Worm (Caenorhabditis elegans) whole organism, young adult: Measurements from ENCODE around the gene elt-2.

Experiments
- B0035.1 ChIP-seq: sonication (generic microtip); optimal IDR thresholded peaks from 2 replicates; lab custom pipeline; 2016; ENCODE audit warnings: missing genetic modification characterization, mild to moderate bottlenecking, missing compliant biosample characterization, missing genotype, missing genetic modification reagents
- B0336.3 ChIP-seq: fragments of 200-800 bp; sonication (Bioruptor generic); IDR thresholded peaks from 2 replicates; pipeline ENCODE4 v1.3.6; 2022; ENCODE audit warnings: missing genetic modification characterization, missing compliant biosample characterization
- D2030.7 ChIP-seq: fragments of 200-800 bp; sonication (Bioruptor generic); IDR thresholded peaks from 2 replicates; pipeline ENCODE4 v1.3.6; 2022; ENCODE audit warnings: missing genetic modification reagents, missing genetic modification characterization, missing compliant biosample characterization
- F37B4.10 ChIP-seq: fragments of 200-800 bp; sonication (Bioruptor generic); IDR thresholded peaks from 2 replicates; pipeline ENCODE4 v1.3.6; 2022; ENCODE audit warnings: missing genetic modification characterization, missing compliant biosample characterization
- T26A5.8 ChIP-seq: sonication (generic microtip); optimal IDR thresholded peaks from 2 replicates; lab custom pipeline; 2016; ENCODE audit warnings: missing genetic modification characterization, missing compliant biosample characterization
- Y56A3A.18 ChIP-seq: fragments of 200-800 bp; sonication (Bioruptor generic); IDR thresholded peaks from 2 replicates; pipeline ENCODE4 v1.3.6; 2022; ENCODE audit warnings: missing genetic modification reagents, missing genetic modification characterization, missing compliant biosample characterization
- Y79H2A.3 ChIP-seq: fragments of 200-800 bp; sonication (Bioruptor generic); conservative IDR thresholded peaks from 2 replicates; pipeline ENCODE4 v1.3.6; 2022; ENCODE audit warnings: missing genetic modification reagents, missing genetic modification characterization, missing compliant biosample characterization
- Y95B8A.8 ChIP-seq: fragments of 200-800 bp; sonication (Bioruptor generic); IDR thresholded peaks from 2 replicates; pipeline ENCODE4 v1.3.6; 2022; ENCODE audit warnings: missing genetic modification reagents, missing genetic modification characterization, missing compliant biosample characterization
- ZK185.1 ChIP-seq: sonication (generic microtip); optimal IDR thresholded peaks from 2 replicates; lab custom pipeline; 2016; ENCODE audit warnings: mild to moderate bottlenecking, missing genetic modification characterization, missing compliant biosample characterization; ENCODE audit not compliant: poor library complexity, severe bottlenecking
- ama-1 ChIP-seq, 3 experiments: fragments of 150-350 bp in 1 of 3; sonication (generic microtip) in 2 of 3; optimal IDR thresholded peaks; 2 replicates each; lab custom pipeline; 2014 to 2018; ENCODE audit warnings: missing biosample characterization in 2 of 3, missing genetic modification characterization in 2 of 3, missing genetic modification reagents in 2 of 3
- atf-7 ChIP-seq: sonication (generic microtip); optimal IDR thresholded peaks from 2 replicates; lab custom pipeline; 2017; ENCODE audit warnings: mild to moderate bottlenecking, missing genetic modification characterization, missing compliant biosample characterization
- cebp-1 ChIP-seq, 2 experiments: fragments of 200-800 bp in 1 of 2; sonication (Bioruptor generic) in 1 of 2; sonication (generic microtip) in 1 of 2; IDR thresholded peaks in 1 of 2; optimal IDR thresholded peaks in 1 of 2; 2 replicates each; pipeline versions ENCODE4 v1.3.6 to Lab custom; 2017 to 2022; ENCODE audit warnings: missing compliant biosample characterization in 2 of 2, missing genetic modification characterization in 2 of 2, mild to moderate bottlenecking in 1 of 2, missing genetic modification reagents in 1 of 2, moderate library complexity in 1 of 2
- ceh-40 ChIP-seq: fragments of 200-800 bp; sonication (Bioruptor generic); IDR thresholded peaks from 2 replicates; pipeline ENCODE4 v1.3.6; 2022; ENCODE audit warnings: missing genetic modification characterization, missing compliant biosample characterization
- ceh-79 ChIP-seq: sonication (generic microtip); optimal IDR thresholded peaks from 2 replicates; lab custom pipeline; 2017; ENCODE audit warnings: mild to moderate bottlenecking, missing genetic modification characterization, missing compliant biosample characterization
- ceh-91 ChIP-seq: fragments of 200-800 bp; sonication (Bioruptor generic); IDR thresholded peaks from 2 replicates; pipeline ENCODE4 v1.3.6; 2022; ENCODE audit warnings: missing genetic modification reagents, missing genetic modification characterization, missing compliant biosample characterization
- chd-7 ChIP-seq: sonication (generic microtip); optimal IDR thresholded peaks from 2 replicates; lab custom pipeline; 2016; ENCODE audit warnings: mild to moderate bottlenecking, missing genetic modification characterization, moderate library complexity, missing compliant biosample characterization
- egl-18 ChIP-seq: fragments of 200-800 bp; sonication (Bioruptor generic); IDR thresholded peaks from 2 replicates; pipeline ENCODE4 v1.3.6; 2022; ENCODE audit warnings: missing genetic modification reagents, missing genetic modification characterization, missing compliant biosample characterization
- ekl-4 ChIP-seq: fragments of 200-800 bp; sonication (Bioruptor generic); IDR thresholded peaks from 2 replicates; pipeline ENCODE4 v1.3.6; 2022; ENCODE audit warnings: missing genetic modification reagents, missing genetic modification characterization, missing compliant biosample characterization
- gei-17 ChIP-seq: fragments of 200-800 bp; sonication (Bioruptor generic); optimal IDR thresholded peaks from 2 replicates; lab custom pipeline; 2018; ENCODE audit warnings: mild to moderate bottlenecking, missing genetic modification characterization, missing compliant biosample characterization
- him-1 ChIP-seq: sonication (generic microtip); optimal IDR thresholded peaks from 2 replicates; lab custom pipeline; 2016; ENCODE audit warnings: missing genotype, missing genetic modification reagents, missing genetic modification characterization, missing compliant biosample characterization
- hmg-20 ChIP-seq: fragments of 200-800 bp; sonication (Bioruptor generic); IDR thresholded peaks from 2 replicates; pipeline ENCODE4 v1.3.6; 2022; ENCODE audit warnings: missing genetic modification reagents, missing genetic modification characterization, missing compliant biosample characterization
- lin-40 ChIP-seq: sonication (generic microtip); optimal IDR thresholded peaks from 2 replicates; lab custom pipeline; 2016; ENCODE audit warnings: missing genetic modification characterization, mild to moderate bottlenecking, missing compliant biosample characterization, missing genotype, missing genetic modification reagents
- lin-54 ChIP-seq: fragments of 200-800 bp; sonication (Bioruptor generic); optimal IDR thresholded peaks from 2 replicates; lab custom pipeline; 2018; ENCODE audit warnings: mild to moderate bottlenecking, missing genetic modification characterization, missing compliant biosample characterization
- lsl-1 ChIP-seq: fragments of 200-800 bp; sonication (Bioruptor generic); optimal IDR thresholded peaks from 2 replicates; lab custom pipeline; 2018; ENCODE audit warnings: mild to moderate bottlenecking, missing genetic modification characterization, moderate library complexity, missing compliant biosample characterization
- lsy-27 ChIP-seq: sonication (generic microtip); optimal IDR thresholded peaks from 2 replicates; lab custom pipeline; 2017; ENCODE audit warnings: missing genetic modification characterization, mild to moderate bottlenecking, missing compliant biosample characterization, antibody characterized with exemption, missing genotype, borderline replicate concordance; ENCODE audit not compliant: insufficient read depth
- madf-10 ChIP-seq: sonication (generic microtip); optimal IDR thresholded peaks from 2 replicates; lab custom pipeline; 2016; ENCODE audit warnings: mild to moderate bottlenecking, missing genetic modification characterization, missing compliant biosample characterization
- madf-3 ChIP-seq: fragments of 200-800 bp; sonication (Bioruptor generic); IDR thresholded peaks from 2 replicates; pipeline ENCODE4 v1.3.6; 2022; ENCODE audit warnings: missing genetic modification reagents, missing genetic modification characterization, missing compliant biosample characterization
- madf-8 ChIP-seq: fragments of 200-800 bp; sonication (Bioruptor generic); conservative IDR thresholded peaks from 2 replicates; pipeline ENCODE4 v1.3.6; 2022; ENCODE audit warnings: missing genetic modification reagents, missing genetic modification characterization, missing compliant biosample characterization
- nfya-1 ChIP-seq: sonication (generic microtip); optimal IDR thresholded peaks from 2 replicates; lab custom pipeline; 2017; ENCODE audit warnings: antibody characterized with exemption, missing compliant biosample characterization, missing genetic modification characterization, borderline replicate concordance; ENCODE audit not compliant: insufficient read depth
- nfyb-1 ChIP-seq: fragments of 200-800 bp; sonication (Bioruptor generic); IDR thresholded peaks from 2 replicates; pipeline ENCODE4 v1.3.6; 2022; ENCODE audit warnings: missing genetic modification reagents, missing genetic modification characterization, missing compliant biosample characterization
- nhr-80 ChIP-seq: sonication (generic microtip); optimal IDR thresholded peaks from 2 replicates; lab custom pipeline; 2016; ENCODE audit warnings: missing genetic modification characterization, missing compliant biosample characterization
- pbrm-1 ChIP-seq: fragments of 200-800 bp; sonication (Bioruptor generic); IDR thresholded peaks from 2 replicates; pipeline ENCODE4 v1.3.6; 2022; ENCODE audit warnings: missing genetic modification reagents, missing genetic modification characterization, missing compliant biosample characterization
- rcor-1 ChIP-seq: fragments of 200-800 bp; sonication (Bioruptor generic); IDR thresholded peaks from 2 replicates; pipeline ENCODE4 v1.3.6; 2022; ENCODE audit warnings: missing genetic modification reagents, missing genetic modification characterization, missing compliant biosample characterization
- rpc-1 ChIP-seq, 2 experiments: fragments of 150-350 bp in 1 of 2; sonication (generic microtip) in 1 of 2; optimal IDR thresholded peaks; 2 replicates each; lab custom pipeline; 2014 to 2018; ENCODE audit warnings: missing biosample characterization in 1 of 2, missing genetic modification characterization in 1 of 2, missing genetic modification reagents in 1 of 2, missing genotype in 1 of 2
- sdz-38 ChIP-seq: sonication (generic microtip); optimal IDR thresholded peaks from 2 replicates; lab custom pipeline; 2016; ENCODE audit warnings: missing genotype, missing genetic modification characterization, missing compliant biosample characterization
- snpc-3.4 ChIP-seq: sonication (generic microtip); optimal IDR thresholded peaks from 2 replicates; lab custom pipeline; 2017; ENCODE audit warnings: missing genetic modification characterization, mild to moderate bottlenecking, missing compliant biosample characterization, antibody characterized with exemption, moderate library complexity, missing genotype, missing genetic modification reagents
- somi-1 ChIP-seq: fragments of 200-800 bp; sonication (Bioruptor generic); optimal IDR thresholded peaks from 2 replicates; lab custom pipeline; 2018; ENCODE audit warnings: mild to moderate bottlenecking, missing genetic modification characterization, missing compliant biosample characterization
- sptf-2 ChIP-seq: fragments of 200-800 bp; sonication (Bioruptor generic); optimal IDR thresholded peaks from 2 replicates; lab custom pipeline; 2018; ENCODE audit warnings: mild to moderate bottlenecking, missing genetic modification characterization, missing compliant biosample characterization
- unc-62 ChIP-seq: fragments of 150-350 bp; optimal IDR thresholded peaks from 2 replicates; lab custom pipeline; 2014; ENCODE audit warnings: missing biosample characterization, missing genetic modification reagents, missing genetic modification characterization
- zfh-2 ChIP-seq: fragments of 200-800 bp; sonication (Bioruptor generic); conservative IDR thresholded peaks from 2 replicates; pipeline ENCODE4 v1.3.6; 2022; ENCODE audit warnings: missing genetic modification reagents, missing genetic modification characterization, missing compliant biosample characterization
- ztf-18 ChIP-seq: sonication (generic microtip); optimal IDR thresholded peaks from 2 replicates; lab custom pipeline; 2016; ENCODE audit warnings: missing genotype, mild to moderate bottlenecking, missing genetic modification characterization, missing compliant biosample characterization
- ztf-3 ChIP-seq: fragments of 200-800 bp; sonication (Bioruptor generic); optimal IDR thresholded peaks from 2 replicates; lab custom pipeline; 2018; ENCODE audit warnings: mild to moderate bottlenecking, missing genetic modification characterization, missing compliant biosample characterization
- ztf-6 ChIP-seq: fragments of 200-800 bp; sonication (Bioruptor generic); IDR thresholded peaks from 2 replicates; pipeline ENCODE4 v1.3.6; 2022; ENCODE audit warnings: missing genetic modification reagents, missing genetic modification characterization, missing compliant biosample characterization

The elt-2 gene

DNA sequence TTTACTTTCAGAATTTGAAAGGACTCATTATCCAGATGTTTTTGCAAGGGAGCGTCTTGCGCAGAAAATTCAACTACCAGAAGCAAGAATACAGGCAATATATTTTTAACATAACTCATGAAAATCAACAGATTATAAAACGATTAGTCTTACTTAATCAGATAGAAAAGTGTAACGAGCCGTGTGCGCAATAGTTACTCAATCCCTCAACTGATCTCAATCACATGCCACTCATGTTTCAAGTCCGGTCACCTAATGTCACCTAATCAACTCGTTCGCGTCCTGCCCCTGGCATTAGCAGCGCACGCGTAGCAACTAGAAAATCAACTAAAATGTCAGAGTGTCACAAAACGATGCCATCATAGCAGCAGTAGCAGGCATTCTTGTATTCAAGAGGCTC is 35.5 kb downstream of the elt-2 start:
- TF ChIP-seq zfh-2 (GFP tag; lab: Robert Waterston, UW), result no peak
- no peak for TF ChIP-seq cebp-1 (GFP tag; IDR thresholded peaks at IDR 0.05; lab: Robert Waterston, UW)
- no peak for TF ChIP-seq cebp-1 (tag; optimal IDR thresholded peaks at IDR 0.05; lab: Kevin White, UChicago)
- TF ChIP-seq F37B4.10, result no peak
- 0 out of 2 replicates have a peak, but pooled peaks have one; percentile 10 for TF ChIP-seq madf-8 (GFP tag; lab: Robert Waterston, UW)

DNA sequence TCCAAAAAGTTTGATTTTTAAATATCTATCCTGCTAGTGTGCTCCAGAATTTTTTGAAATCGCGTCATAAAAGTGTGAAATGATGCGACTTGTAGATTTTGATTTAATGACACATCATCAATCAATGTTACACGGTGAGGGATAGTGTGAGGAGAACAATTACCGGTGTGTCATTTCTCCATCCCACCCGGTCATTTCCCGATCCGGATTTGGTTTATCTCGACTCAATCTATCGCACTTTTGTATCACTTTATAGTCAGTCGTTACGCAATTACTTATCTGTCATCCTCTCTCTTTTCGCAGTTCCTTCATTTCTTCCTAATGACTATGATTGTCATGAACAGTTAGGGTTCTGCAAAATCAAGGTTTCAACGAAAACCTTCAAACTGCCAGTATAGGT is 39.1 kb downstream of the elt-2 start:
- TF ChIP-seq unc-62 (peak; percentile 82), ceh-40 (GFP tag; lab: Robert Waterston, UW) (no peak)

- TF ChIP-seq B0336.3 (GFP tag; lab: Robert Waterston, UW) (no peak), nfyb-1 (GFP tag; lab: Robert Waterston, UW) (no peak), madf-10 (tag; lab: Kevin White, UChicago) (no peak), rcor-1 (GFP tag; lab: Robert Waterston, UW) (no peak), atf-7 (tag; lab: Kevin White, UChicago) (no peak), ceh-79 (tag; lab: Kevin White, UChicago) (no peak), madf-3 (GFP tag; lab: Robert Waterston, UW) (no peak), ztf-6 (no peak), lsl-1 (GFP tag; lab: Kevin White, UChicago) (no peak), nhr-80 (tag; lab: Kevin White, UChicago) (no peak), sptf-2 (GFP tag; lab: Kevin White, UChicago) (no peak), Y56A3A.18 (GFP tag; lab: Robert Waterston, UW) (no peak), snpc-3.4 (tag; lab: Kevin White, UChicago) (no peak), sdz-38 (tag; lab: Kevin White, UChicago) (no peak), egl-18 (GFP tag; lab: Robert Waterston, UW) (no peak)
Observed at ce11 chrX:10521313-10521712, 40.3 kb downstream of the elt-2 start, which contains the start of gene F14F3.4. TSS of gene F14F3.4 (minus strand) at chrX:10521413.

DNA sequence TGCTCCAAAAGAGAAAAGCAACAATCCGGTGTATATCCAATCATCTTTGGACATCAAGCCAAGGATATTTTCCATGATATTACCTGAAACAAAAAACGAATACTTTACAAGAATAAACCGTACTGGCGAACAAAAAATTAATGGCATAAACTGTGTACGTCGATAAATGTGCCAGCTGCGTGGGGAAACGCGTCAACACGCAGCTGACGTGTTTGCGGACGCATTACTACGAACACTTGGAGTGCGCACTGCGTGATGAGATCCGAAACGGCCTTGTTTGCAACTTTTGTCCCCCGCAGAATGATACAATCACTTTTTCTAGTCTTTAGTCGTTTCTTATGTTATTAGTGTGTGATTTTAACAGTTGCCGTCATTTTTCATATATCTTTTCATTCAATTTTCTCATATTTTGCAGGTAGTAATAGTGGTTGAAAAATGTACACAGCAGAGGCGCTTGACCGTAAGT is 43.5 kb downstream of the elt-2 start, which contains the start of the genes mboa-7 and git-1:
Gene mboa-7, minus strand, starts transcription at position 83 of the 466 bp plus-strand sequence.
Gene git-1, plus strand, starts transcription at position 416 of the 466 bp plus-strand sequence.
- TF ChIP-seq him-1 (tag; lab: Kevin White, UChicago), result no peak
- no peak for TF ChIP-seq chd-7 (tag; lab: Kevin White, UChicago)
- TF ChIP-seq pbrm-1 (GFP tag; lab: Robert Waterston, UW), result no peak
- no peak for TF ChIP-seq ekl-4 (GFP tag; lab: Robert Waterston, UW)
- no peak for TF ChIP-seq B0035.1
- TF ChIP-seq ama-1 (optimal IDR thresholded peaks at IDR 0.05; lab: Kevin White, UChicago), result no peak
- TF ChIP-seq ama-1 (GFP tag; optimal IDR thresholded peaks at IDR 0.05; lab: Kevin White, UChicago), result no peak
- no peak for TF ChIP-seq lsl-1 (GFP tag; lab: Kevin White, UChicago)
- TF ChIP-seq T26A5.8 (tag; lab: Kevin White, UChicago), result no peak
- TF ChIP-seq gei-17, result no peak
- TF ChIP-seq hmg-20 (GFP tag; lab: Robert Waterston, UW), result no peak
- TF ChIP-seq ztf-18, result peak; percentile 91
- no peak for TF ChIP-seq somi-1 (GFP tag; lab: Kevin White, UChicago)
- no peak for TF ChIP-seq Y79H2A.3 (GFP tag; lab: Robert Waterston, UW)
- TF ChIP-seq lsy-27 (tag; lab: Kevin White, UChicago), result no peak
- peak; percentile 51 for TF ChIP-seq lin-40 (tag; lab: Kevin White, UChicago)
- no peak for TF ChIP-seq ztf-3 (GFP tag; lab: Kevin White, UChicago)
- TF ChIP-seq nfya-1 (tag; lab: Kevin White, UChicago), result no peak
- TF ChIP-seq ZK185.1, result no peak
- no peak for TF ChIP-seq madf-3 (GFP tag; lab: Robert Waterston, UW)
- no peak for TF ChIP-seq rpc-1 (optimal IDR thresholded peaks at IDR 0.05; lab: Kevin White, UChicago)
- TF ChIP-seq rpc-1 (tag; optimal IDR thresholded peaks at IDR 0.05; lab: Kevin White, UChicago), result no peak
- no peak for TF ChIP-seq Y95B8A.8
- TF ChIP-seq ceh-91 (GFP tag; lab: Robert Waterston, UW), result no peak
- TF ChIP-seq D2030.7 (GFP tag; lab: Robert Waterston, UW), result no peak
- TF ChIP-seq lin-54 (GFP tag; lab: Kevin White, UChicago), result no peak
- TF ChIP-seq Y56A3A.18 (GFP tag; lab: Robert Waterston, UW), result no peak
